Fruit fly (Drosophila melanogaster) whole organism, pupa: ENCODE data around the gene CG14736.

Source experiments
- CG12605 ChIP-seq: fragments of 200-800 bp; sonication (Bioruptor generic); IDR thresholded peaks from 2 replicates; pipeline ENCODE4 v1.3.6; 2022; ENCODE audit warnings: missing biosample characterization, missing genetic modification characterization
- CG14655 ChIP-seq: fragments of 200-800 bp; sonication (Bioruptor generic); optimal IDR thresholded peaks from 3 replicates; lab custom pipeline; 2017; ENCODE audit warnings: mild to moderate bottlenecking, missing biosample characterization, missing genetic modification reagents, missing genetic modification characterization
- CG15710 ChIP-seq: fragments of 200-800 bp; sonication (Bioruptor generic); optimal IDR thresholded peaks from 2 replicates; lab custom pipeline; 2018; ENCODE audit warnings: missing biosample characterization, mild to moderate bottlenecking, missing genetic modification characterization, moderate library complexity
- CG32121 ChIP-seq: fragments of 200-800 bp; sonication (Bioruptor generic); IDR thresholded peaks from 2 replicates; pipeline ENCODE4 v1.3.6; 2022; ENCODE audit warnings: missing biosample characterization, missing genetic modification characterization
- CG34367 ChIP-seq: fragments of 200-800 bp; sonication (Bioruptor generic); optimal IDR thresholded peaks from 2 replicates; lab custom pipeline; 2018; ENCODE audit warnings: missing biosample characterization, mild to moderate bottlenecking, missing genetic modification characterization
- CG8301 ChIP-seq: fragments of 200-800 bp; sonication (Bioruptor generic); optimal IDR thresholded peaks from 2 replicates; lab custom pipeline; 2018; ENCODE audit warnings: missing biosample characterization, mild to moderate bottlenecking, missing genetic modification characterization
- CG9948 ChIP-seq: fragments of 200-800 bp; sonication (Bioruptor generic); optimal IDR thresholded peaks from 2 replicates; lab custom pipeline; 2018; ENCODE audit warnings: missing biosample characterization, mild to moderate bottlenecking, missing genetic modification characterization, moderate library complexity
- D1 ChIP-seq: fragments of 200-800 bp; sonication (Bioruptor generic); optimal IDR thresholded peaks from 2 replicates; lab custom pipeline; 2018; ENCODE audit warnings: missing biosample characterization, mild to moderate bottlenecking, missing genetic modification characterization, moderate library complexity
- Ets98B ChIP-seq: fragments of 200-800 bp; sonication (Bioruptor generic); IDR thresholded peaks from 2 replicates; pipeline ENCODE4 v1.3.6; 2022; ENCODE audit warnings: missing biosample characterization, missing genetic modification characterization
- rn ChIP-seq: fragments of 200-800 bp; sonication (Bioruptor generic); IDR thresholded peaks from 2 replicates; pipeline ENCODE4 v1.3.6; 2022; ENCODE audit warnings: missing biosample characterization, missing genetic modification characterization

dm6 chr3R:12020987-12021386 is 19.3 kb upstream of the CG14736 start:
- no peak for TF ChIP-seq CG34367 (tag; lab: Kevin White, UChicago)
- no peak for TF ChIP-seq CG32121 (GFP tag; lab: Robert Waterston, UW)
- no peak for TF ChIP-seq CG15710 (tag; lab: Kevin White, UChicago)
- TF ChIP-seq CG12605 (GFP tag; lab: Robert Waterston, UW) = no peak; the same call in 1 of the 2 replicates
- TF ChIP-seq Ets98B = no peak
- TF ChIP-seq D1 (tag; lab: Kevin White, UChicago) = no peak
- TF ChIP-seq CG8301 (tag; lab: Kevin White, UChicago) = no peak
- TF ChIP-seq CG14655 (GFP tag; lab: Kevin White, UChicago) = no peak
- TF ChIP-seq CG9948 (tag; lab: Kevin White, UChicago) = no peak
- TF ChIP-seq rn (GFP tag; lab: Robert Waterston, UW) = no peak
